Fruit fly (Drosophila melanogaster) whole organism, embryonic: ENCODE measurements around the gene DAAM.

Experiments used
- Antp ChIP-seq: fragments of 200-800 bp; sonication (Bioruptor generic); optimal IDR thresholded peaks from 3 replicates; lab custom pipeline; 2016; ENCODE audit warnings: missing biosample characterization, missing genetic modification characterization
- Atf6 ChIP-seq: fragments of 200-800 bp; sonication (Bioruptor generic); IDR thresholded peaks from 2 replicates; pipeline ENCODE4 v1.3.6; 2022; ENCODE audit warnings: missing biosample characterization, missing genetic modification characterization
- BEAF-32 ChIP-seq: fragments of 200-800 bp; sonication (Bioruptor generic); optimal IDR thresholded peaks from 3 replicates; lab custom pipeline; 2017; ENCODE audit warnings: missing biosample characterization, missing genetic modification characterization, mild to moderate bottlenecking, moderate library complexity, missing genetic modification reagents
- CG10267 ChIP-seq: fragments of 200-800 bp; sonication (Bioruptor generic); optimal IDR thresholded peaks from 2 replicates; lab custom pipeline; 2018; ENCODE audit warnings: missing biosample characterization, mild to moderate bottlenecking, missing genetic modification characterization, moderate library complexity
- CG11504 ChIP-seq: fragments of 200-800 bp; sonication (Bioruptor generic); optimal IDR thresholded peaks from 3 replicates; lab custom pipeline; 2019; ENCODE audit warnings: missing biosample characterization, mild to moderate bottlenecking, missing genetic modification characterization, moderate library complexity
- CG11560 ChIP-seq: fragments of 200-800 bp; sonication (Bioruptor generic); IDR thresholded peaks from 3 replicates; pipeline ENCODE4 v1.3.6; 2022; ENCODE audit warnings: missing biosample characterization, missing genetic modification characterization
- CG14667 ChIP-seq: fragments of 200-800 bp; sonication (Bioruptor generic); IDR thresholded peaks from 2 replicates; pipeline ENCODE4 v1.3.6; 2022; ENCODE audit warnings: missing biosample characterization, missing genetic modification characterization
- CG14710 ChIP-seq: fragments of 200-800 bp; sonication (Bioruptor generic); optimal IDR thresholded peaks from 3 replicates; lab custom pipeline; 2019; ENCODE audit warnings: missing biosample characterization, mild to moderate bottlenecking, missing genetic modification characterization, moderate library complexity
- CG14965 ChIP-seq: fragments of 200-800 bp; sonication (Bioruptor generic); optimal IDR thresholded peaks from 2 replicates; lab custom pipeline; 2016; ENCODE audit warnings: missing biosample characterization, missing genetic modification characterization, borderline replicate concordance
- CG15514 ChIP-seq: fragments of 200-800 bp; sonication (Bioruptor generic); optimal IDR thresholded peaks from 3 replicates; lab custom pipeline; 2017; ENCODE audit warnings: missing biosample characterization, missing genetic modification characterization, mild to moderate bottlenecking, moderate library complexity, missing genetic modification reagents
- CG15696 ChIP-seq: fragments of 200-800 bp; sonication (Bioruptor generic); optimal IDR thresholded peaks from 2 replicates; lab custom pipeline; 2019; ENCODE audit warnings: missing biosample characterization, mild to moderate bottlenecking, missing genetic modification characterization, moderate library complexity
- CG16779 ChIP-seq: fragments of 200-800 bp; sonication (Bioruptor generic); IDR thresholded peaks from 2 replicates; pipeline ENCODE4 v1.3.6; 2022; ENCODE audit warnings: missing biosample characterization, missing genetic modification characterization
- CG16813 ChIP-seq: fragments of 200-800 bp; sonication (Bioruptor generic); IDR thresholded peaks from 3 replicates; pipeline ENCODE4 v1.3.6; 2022; ENCODE audit warnings: missing biosample characterization, missing genetic modification characterization; ENCODE audit not compliant: partially characterized antibody
- CG2116 ChIP-seq: fragments of 200-800 bp; sonication (Bioruptor generic); optimal IDR thresholded peaks from 3 replicates; lab custom pipeline; 2018; ENCODE audit warnings: missing biosample characterization, mild to moderate bottlenecking, missing genetic modification characterization
- CG3163 ChIP-seq: fragments of 200-800 bp; sonication (Bioruptor generic); optimal IDR thresholded peaks from 3 replicates; lab custom pipeline; 2016; ENCODE audit warnings: missing biosample characterization, missing genetic modification characterization
- CG34224 ChIP-seq: fragments of 200-800 bp; sonication (Bioruptor generic); IDR thresholded peaks from 3 replicates; pipeline ENCODE4 v1.3.6; 2022; ENCODE audit warnings: missing biosample characterization, missing genetic modification characterization; ENCODE audit not compliant: partially characterized antibody
- CG34422 ChIP-seq: fragments of 200-800 bp; sonication (Bioruptor generic); IDR thresholded peaks from 3 replicates; pipeline ENCODE4 v1.3.6; 2022; ENCODE audit warnings: missing biosample characterization, missing genetic modification characterization
- CG6791 ChIP-seq: fragments of 200-800 bp; sonication (Bioruptor generic); IDR thresholded peaks from 3 replicates; pipeline ENCODE4 v1.3.6; 2022; ENCODE audit warnings: missing biosample characterization, missing genetic modification characterization; ENCODE audit not compliant: partially characterized antibody
- CHES-1-like ChIP-seq: fragments of 200-800 bp; sonication (Bioruptor generic); optimal IDR thresholded peaks from 2 replicates; lab custom pipeline; 2016; ENCODE audit warnings: missing biosample characterization, missing genetic modification characterization
- Dp ChIP-seq: fragments of 200-800 bp; sonication (Bioruptor generic); optimal IDR thresholded peaks from 2 replicates; lab custom pipeline; 2018; ENCODE audit warnings: missing biosample characterization, mild to moderate bottlenecking, missing genetic modification characterization, moderate library complexity
- Dref ChIP-seq: fragments of 200-800 bp; sonication (Bioruptor generic); IDR thresholded peaks from 2 replicates; pipeline ENCODE4 v1.3.6; 2022; ENCODE audit warnings: missing biosample characterization, missing genetic modification characterization
- Fer1 ChIP-seq: fragments of 200-800 bp; sonication (Bioruptor generic); optimal IDR thresholded peaks from 2 replicates; lab custom pipeline; 2017; ENCODE audit warnings: missing biosample characterization, mild to moderate bottlenecking, missing genetic modification characterization
- HLH3B ChIP-seq: fragments of 200-800 bp; sonication (Bioruptor generic); IDR thresholded peaks from 2 replicates; pipeline ENCODE4 v1.3.6; 2022; ENCODE audit warnings: missing biosample characterization, missing genetic modification characterization
- Hsf ChIP-seq: fragments of 200-800 bp; sonication (Bioruptor generic); optimal IDR thresholded peaks from 3 replicates; lab custom pipeline; 2016; ENCODE audit warnings: missing biosample characterization, missing genetic modification characterization
- NC2β ChIP-seq: fragments of 200-800 bp; sonication (Bioruptor generic); optimal IDR thresholded peaks from 2 replicates; lab custom pipeline; 2016; ENCODE audit warnings: missing biosample characterization, missing genetic modification characterization
- NfI ChIP-seq: fragments of 200-800 bp; sonication (Bioruptor generic); optimal IDR thresholded peaks from 3 replicates; lab custom pipeline; 2018; ENCODE audit warnings: missing biosample characterization, mild to moderate bottlenecking, missing genetic modification characterization, moderate library complexity
- Scr ChIP-seq: fragments of 200-800 bp; sonication (Bioruptor generic); IDR thresholded peaks from 2 replicates; pipeline ENCODE4 v1.3.6; 2022; ENCODE audit warnings: missing biosample characterization, missing genetic modification characterization; ENCODE audit not compliant: partially characterized antibody
- Ssrp ChIP-seq: fragments of 200-800 bp; sonication (Bioruptor generic); optimal IDR thresholded peaks from 2 replicates; lab custom pipeline; 2018; ENCODE audit warnings: missing biosample characterization, mild to moderate bottlenecking, missing genetic modification characterization, moderate library complexity
- YL-1 ChIP-seq: fragments of 200-800 bp; sonication (Bioruptor generic); optimal IDR thresholded peaks from 3 replicates; lab custom pipeline; 2017; ENCODE audit warnings: missing biosample characterization, mild to moderate bottlenecking, missing genetic modification characterization
- bigmax ChIP-seq: fragments of 200-800 bp; sonication (Bioruptor generic); optimal IDR thresholded peaks from 2 replicates; lab custom pipeline; 2018; ENCODE audit warnings: missing biosample characterization, mild to moderate bottlenecking, missing genetic modification characterization
- caup ChIP-seq: fragments of 200-800 bp; sonication (Bioruptor generic); optimal IDR thresholded peaks from 3 replicates; lab custom pipeline; 2017; ENCODE audit warnings: missing biosample characterization, mild to moderate bottlenecking, missing genetic modification characterization, moderate library complexity; ENCODE audit not compliant: severe bottlenecking
- crp ChIP-seq, 2 experiments: fragments of 200-800 bp; sonication (Bioruptor generic); optimal IDR thresholded peaks; 2 replicates in 1 of 2; 3 replicates in 1 of 2; lab custom pipeline; 2017; ENCODE audit warnings: missing biosample characterization in 2 of 2, missing genetic modification characterization in 2 of 2, mild to moderate bottlenecking in 1 of 2, moderate library complexity in 1 of 2
- dm ChIP-seq: fragments of 200-800 bp; sonication (Bioruptor generic); optimal IDR thresholded peaks from 3 replicates; lab custom pipeline; 2016; ENCODE audit warnings: missing biosample characterization, missing genetic modification characterization
- dpn ChIP-seq, 2 experiments: fragments of 200-800 bp; sonication (Bioruptor generic); optimal IDR thresholded peaks; 3 replicates each; lab custom pipeline; 2016; ENCODE audit warnings: missing biosample characterization in 2 of 2, missing genetic modification characterization in 2 of 2
- esg ChIP-seq: fragments of 200-800 bp; sonication (Bioruptor generic); conservative IDR thresholded peaks from 2 replicates; pipeline ENCODE4 v1.3.6; 2022; ENCODE audit warnings: missing biosample characterization, missing genetic modification characterization
- grau ChIP-seq: fragments of 200-800 bp; optimal IDR thresholded peaks from 3 replicates; lab custom pipeline; 2019; ENCODE audit warnings: missing biosample characterization, mild to moderate bottlenecking, missing genetic modification characterization, moderate library complexity
- gro ChIP-seq: fragments of 200-800 bp; sonication (Bioruptor generic); optimal IDR thresholded peaks from 2 replicates; lab custom pipeline; 2016; ENCODE audit warnings: missing biosample characterization, missing genetic modification characterization
- hb ChIP-seq: fragments of 200-800 bp; sonication (Bioruptor generic); IDR thresholded peaks from 3 replicates; pipeline ENCODE4 v1.3.6; 2022; ENCODE audit warnings: missing biosample characterization, missing genetic modification characterization; ENCODE audit not compliant: partially characterized antibody
- jumu ChIP-seq: fragments of 200-800 bp; sonication (Bioruptor generic); optimal IDR thresholded peaks from 3 replicates; lab custom pipeline; 2016; ENCODE audit warnings: missing biosample characterization, missing genetic modification characterization
- lilli ChIP-seq: fragments of 200-800 bp; sonication (Bioruptor generic); optimal IDR thresholded peaks from 3 replicates; lab custom pipeline; 2016; ENCODE audit warnings: missing biosample characterization, missing genetic modification characterization
- p53 ChIP-seq: fragments of 200-800 bp; sonication (Bioruptor generic); optimal IDR thresholded peaks from 2 replicates; lab custom pipeline; 2016; ENCODE audit warnings: missing biosample characterization, missing genetic modification characterization
- pb ChIP-seq: fragments of 200-800 bp; sonication (Bioruptor generic); optimal IDR thresholded peaks from 3 replicates; lab custom pipeline; 2016; ENCODE audit warnings: missing biosample characterization, missing genetic modification characterization
- sna ChIP-seq: fragments of 200-800 bp; sonication (Bioruptor generic); IDR thresholded peaks from 2 replicates; pipeline ENCODE4 v1.3.6; 2022; ENCODE audit warnings: missing biosample characterization, missing genetic modification characterization; ENCODE audit not compliant: partially characterized antibody
- sug ChIP-seq: fragments of 200-800 bp; optimal IDR thresholded peaks from 2 replicates; lab custom pipeline; 2019; ENCODE audit warnings: missing biosample characterization, mild to moderate bottlenecking, missing genetic modification characterization, moderate library complexity
- tna ChIP-seq: fragments of 200-800 bp; sonication (Bioruptor generic); IDR thresholded peaks from 2 replicates; pipeline ENCODE4 v1.3.6; 2022; ENCODE audit warnings: missing biosample characterization, missing genetic modification characterization; ENCODE audit not compliant: partially characterized antibody
- toy ChIP-seq: fragments of 200-800 bp; sonication (Bioruptor generic); IDR thresholded peaks from 2 replicates; pipeline ENCODE4 v1.3.6; 2022; ENCODE audit warnings: missing biosample characterization, missing genetic modification characterization
- unc-4 ChIP-seq: fragments of 200-800 bp; sonication (Bioruptor generic); IDR thresholded peaks from 2 replicates; pipeline ENCODE4 v1.3.6; 2022; ENCODE audit warnings: missing biosample characterization, missing genetic modification characterization; ENCODE audit not compliant: partially characterized antibody
- vnd ChIP-seq: fragments of 200-800 bp; sonication (Bioruptor generic); IDR thresholded peaks from 3 replicates; pipeline ENCODE4 v1.3.6; 2022; ENCODE audit warnings: missing biosample characterization, missing genetic modification characterization; ENCODE audit not compliant: partially characterized antibody

DAAM gene

dm6 chrX:1349255-1349654 lies 27.1 kb upstream of the DAAM start, which contains the start of gene MTPAP (continued):
- TF ChIP-seq YL-1: peak; percentile 55
- TF ChIP-seq grau: peak; percentile 25
- peak; percentile 29; the same call in 1 of the 2 replicates for TF ChIP-seq Atf6 (GFP tag; lab: Robert Waterston, UW)
- TF ChIP-seq Dp (GFP tag; lab: Kevin White, UChicago): peak; percentile 83
- peak in 1 of 2 experiments; percentile 39 for TF ChIP-seq dpn (GFP tag; optimal IDR thresholded peaks at IDR 0.05; lab: Kevin White, UChicago)
- peak; percentile 72 for TF ChIP-seq hb (GFP tag; lab: Robert Waterston, UW)
- TF ChIP-seq caup (GFP tag; lab: Kevin White, UChicago): no peak
- TF ChIP-seq sug: peak; percentile 37
- TF ChIP-seq Dref (GFP tag; lab: Robert Waterston, UW): peak; percentile 70
- TF ChIP-seq BEAF-32 (GFP tag; lab: Kevin White, UChicago): peak; percentile 68
- TF ChIP-seq crp (GFP tag; optimal IDR thresholded peaks at IDR 0.05; lab: Kevin White, UChicago): peak in 1 of 2 experiments; percentile 22
- TF ChIP-seq HLH3B (GFP tag; lab: Robert Waterston, UW): no peak
- TF ChIP-seq esg: no peak
- TF ChIP-seq jumu (GFP tag; lab: Kevin White, UChicago): peak; percentile 30
- peak; percentile 50 for TF ChIP-seq Hsf (GFP tag; lab: Kevin White, UChicago)
- peak; percentile 70 for TF ChIP-seq CG15514
- peak; percentile 44 for TF ChIP-seq lilli (GFP tag; lab: Kevin White, UChicago)
- TF ChIP-seq unc-4 (GFP tag; lab: Robert Waterston, UW): peak; percentile 60
- TF ChIP-seq CG14710 (tag; lab: Kevin White, UChicago): peak; percentile 57
- TF ChIP-seq CG10267 (tag; lab: Kevin White, UChicago): peak; percentile 27
- TF ChIP-seq CHES-1-like (GFP tag; lab: Kevin White, UChicago): peak; percentile 35
- peak; percentile 1 for TF ChIP-seq CG3163 (GFP tag; lab: Kevin White, UChicago)
- TF ChIP-seq toy (GFP tag; lab: Robert Waterston, UW): no peak
- TF ChIP-seq Ssrp: no peak
- peak; percentile 70 for TF ChIP-seq Scr (GFP tag; lab: Robert Waterston, UW)
- peak; percentile 61; the same call in 1 of the 2 replicates for TF ChIP-seq sna (GFP tag; lab: Robert Waterston, UW)
- TF ChIP-seq gro (GFP tag; lab: Kevin White, UChicago): peak; percentile 25
- peak; percentile 66; the same call in 2 of the 3 replicates for TF ChIP-seq CG34422 (GFP tag; lab: Robert Waterston, UW)
- peak; percentile 2 for TF ChIP-seq pb (GFP tag; lab: Kevin White, UChicago)
- TF ChIP-seq CG14965 (GFP tag; lab: Kevin White, UChicago): no peak
- TF ChIP-seq CG11560: peak; percentile 53; the same call in 1 of the 3 replicates
- TF ChIP-seq NfI (GFP tag; lab: Kevin White, UChicago): no peak
- TF ChIP-seq bigmax: peak; percentile 99
- TF ChIP-seq CG2116: peak; percentile 81
- TF ChIP-seq vnd (GFP tag; lab: Robert Waterston, UW): peak; percentile 64; the same call in 2 of the 3 replicates
- peak; percentile 12 for TF ChIP-seq Fer1 (GFP tag; lab: Kevin White, UChicago)
- peak; percentile 67 for TF ChIP-seq CG16813 (GFP tag; lab: Robert Waterston, UW)
- peak; percentile 54; the same call in 1 of the 2 replicates for TF ChIP-seq tna (GFP tag; lab: Robert Waterston, UW)
- TF ChIP-seq CG6791 (GFP tag; lab: Robert Waterston, UW): 0 out of 3 replicates have a peak, but pooled peaks have one; percentile 29
- peak; percentile 14 for TF ChIP-seq Antp (GFP tag; lab: Kevin White, UChicago)
- TF ChIP-seq NC2β (GFP tag; lab: Kevin White, UChicago): peak; percentile 43
- no peak for TF ChIP-seq CG14667 (GFP tag; lab: Robert Waterston, UW)
- no peak for TF ChIP-seq CG16779 (GFP tag; lab: Robert Waterston, UW)
- peak; percentile 3 for TF ChIP-seq p53
- TF ChIP-seq CG11504 (tag; lab: Kevin White, UChicago): no peak
- peak; percentile 71 for TF ChIP-seq dm (GFP tag; lab: Kevin White, UChicago)
- peak; percentile 65; the same call in 2 of the 3 replicates for TF ChIP-seq CG34224 (GFP tag; lab: Robert Waterston, UW)
- TF ChIP-seq CG15696 (tag; lab: Kevin White, UChicago): no peak
